Worm (Caenorhabditis elegans) whole organism, L4 larva: ENCODE data around the gene mps-4.

ENCODE experiments used
- lin-38 ChIP-seq: fragments of 200-800 bp; sonication (Bioruptor generic); IDR thresholded peaks from 2 replicates; pipeline ENCODE4 v1.3.6; 2022; ENCODE audit warnings: missing genetic modification reagents, missing genetic modification characterization, missing compliant biosample characterization
- nhr-10 ChIP-seq: fragments of 150-350 bp; optimal IDR thresholded peaks from 2 replicates; lab custom pipeline; 2014; ENCODE audit warnings: missing biosample characterization, missing genetic modification characterization
- pha-4 ChIP-seq, 2 experiments: fragments of 150-350 bp in 1 of 2; fragments of 200-800 bp in 1 of 2; sonication (Bioruptor generic) in 1 of 2; IDR thresholded peaks in 1 of 2; optimal IDR thresholded peaks in 1 of 2; 2 replicates each; pipeline versions ENCODE4 v1.3.6 to Lab custom; 2014 to 2022; ENCODE audit warnings: missing genetic modification characterization in 2 of 2, missing genetic modification reagents in 2 of 2, missing biosample characterization in 1 of 2, missing compliant biosample characterization in 1 of 2
- unc-130 ChIP-seq: sonication (generic microtip); optimal IDR thresholded peaks from 2 replicates; lab custom pipeline; 2016; ENCODE audit warnings: missing genetic modification reagents, missing genetic modification characterization, missing compliant biosample characterization
- unc-62 ChIP-seq, 3 experiments: fragments of 150-350 bp in 1 of 3; sonication (generic microtip); optimal IDR thresholded peaks in 2 of 3; peaks in 1 of 3; 1 replicate in 1 of 3; 2 replicates in 2 of 3; lab custom pipeline; 2014 to 2017; ENCODE audit warnings: missing biosample characterization in 3 of 3, missing genetic modification characterization in 3 of 3, missing genetic modification reagents in 3 of 3, missing genotype in 1 of 3
- vab-7 ChIP-seq: fragments of 200-800 bp; sonication (Bioruptor generic); IDR thresholded peaks from 2 replicates; pipeline ENCODE4 v1.3.6; 2022; ENCODE audit warnings: missing genetic modification reagents, missing genetic modification characterization, missing compliant biosample characterization
- zag-1 ChIP-seq: fragments of 150-350 bp; optimal IDR thresholded peaks from 2 replicates; lab custom pipeline; 2014; ENCODE audit warnings: missing biosample characterization, missing genetic modification characterization

DNA sequence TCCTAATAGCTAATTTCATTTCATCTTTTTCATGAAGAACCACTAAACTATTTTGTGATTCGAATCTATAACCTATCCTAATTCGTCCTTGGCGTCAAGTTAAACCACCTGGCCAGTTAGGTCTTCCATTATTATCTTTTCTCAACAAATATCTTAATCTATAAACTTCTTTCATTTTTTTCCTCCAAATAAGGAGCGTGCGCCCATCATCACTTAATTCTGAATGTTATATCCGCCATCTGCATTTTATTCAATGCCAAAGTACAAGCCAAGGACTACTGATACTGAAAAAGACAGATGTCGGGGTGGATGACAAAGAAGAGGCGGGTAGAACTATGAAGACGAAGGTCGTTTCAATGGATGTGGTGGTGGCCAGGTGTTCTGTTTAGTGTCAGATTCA, 42.7 kb downstream of the mps-4 start:
- TF ChIP-seq zag-1 (tag; lab: Kevin White, UChicago) = no peak
- no peak for TF ChIP-seq nhr-10 (tag; lab: Kevin White, UChicago)
- no peak for TF ChIP-seq lin-38
- no peak for TF ChIP-seq pha-4 (GFP tag; IDR thresholded peaks at IDR 0.05; lab: Robert Waterston, UW)
- TF ChIP-seq pha-4 (tag; optimal IDR thresholded peaks at IDR 0.05; lab: Kevin White, UChicago) = no peak
- peak in 1 of 2 experiments; percentile 79 for TF ChIP-seq unc-62 (GFP tag; optimal IDR thresholded peaks at IDR 0.05 in 1 of 2; lab: Kevin White, UChicago)
- no peak for TF ChIP-seq unc-62 (tag; optimal IDR thresholded peaks at IDR 0.05; lab: Kevin White, UChicago)
- no peak for TF ChIP-seq unc-130
- TF ChIP-seq vab-7 (GFP tag; lab: Robert Waterston, UW) = no peak
